Fruit fly (Drosophila melanogaster) whole organism, wandering third instar larva: ENCODE measurements around the gene CG43335.
A peak's percentile ranks its signal among the peaks of the same experiment; 100 is the strongest.

Source experiments
- Abd-B ChIP-seq: fragments of >200 bp; optimal IDR thresholded peaks from 2 replicates; lab custom pipeline; 2017; ENCODE audit warnings: missing biosample characterization, missing genetic modification characterization
- CG32264 ChIP-seq: fragments of 200-800 bp; sonication (Bioruptor generic); optimal IDR thresholded peaks from 2 replicates; lab custom pipeline; 2016; ENCODE audit warnings: missing biosample characterization, missing genetic modification characterization
- CG9705 ChIP-seq: fragments of 200-800 bp; sonication (Bioruptor generic); optimal IDR thresholded peaks from 2 replicates; lab custom pipeline; 2018; ENCODE audit warnings: missing biosample characterization, mild to moderate bottlenecking, missing genetic modification characterization
- CrebA ChIP-seq: fragments of 200-800 bp; sonication (Bioruptor generic); optimal IDR thresholded peaks from 2 replicates; lab custom pipeline; 2016; ENCODE audit warnings: missing biosample characterization, mild to moderate bottlenecking, missing genetic modification characterization, borderline replicate concordance
- Dfd ChIP-seq: fragments of >200 bp; optimal IDR thresholded peaks from 2 replicates; lab custom pipeline; 2017; ENCODE audit warnings: missing biosample characterization, missing genetic modification characterization
- Dif ChIP-seq: fragments of 200-275, 200-300 bp; sonication (Bioruptor generic); optimal IDR thresholded peaks from 2 replicates; lab custom pipeline; 2018; ENCODE audit warnings: missing biosample characterization, missing genetic modification characterization; ENCODE audit not compliant: partially characterized antibody
- GATAd ChIP-seq: sonication (Bioruptor generic); optimal IDR thresholded peaks from 2 replicates; lab custom pipeline; 2016; ENCODE audit warnings: missing biosample characterization, missing genetic modification characterization
- HLH106 ChIP-seq: fragments of 200-800 bp; optimal IDR thresholded peaks from 3 replicates; lab custom pipeline; 2019; ENCODE audit warnings: missing biosample characterization, mild to moderate bottlenecking, missing genetic modification characterization, moderate library complexity
- Hnf4 ChIP-seq: fragments of 200-800 bp; sonication (Bioruptor generic); optimal IDR thresholded peaks from 2 replicates; lab custom pipeline; 2016; ENCODE audit warnings: missing biosample characterization, mild to moderate bottlenecking, missing genetic modification characterization
- Hr78 ChIP-seq: fragments of >200 bp; optimal IDR thresholded peaks from 2 replicates; lab custom pipeline; 2017; ENCODE audit warnings: missing biosample characterization, missing genetic modification characterization
- Hr83 ChIP-seq: fragments of 200-300 bp; sonication (Bioruptor generic); optimal IDR thresholded peaks from 2 replicates; lab custom pipeline; 2016; ENCODE audit warnings: missing biosample characterization, mild to moderate bottlenecking, missing genetic modification characterization, moderate library complexity; ENCODE audit not compliant: poor library complexity, severe bottlenecking
- Jra ChIP-seq: sonication (Bioruptor generic); optimal IDR thresholded peaks from 2 replicates; lab custom pipeline; 2016; ENCODE audit warnings: missing biosample characterization, missing genetic modification characterization
- Mio ChIP-seq: sonication (Bioruptor generic); optimal IDR thresholded peaks from 2 replicates; lab custom pipeline; 2016; ENCODE audit warnings: missing biosample characterization, missing genetic modification characterization
- Myc ChIP-seq: fragments of >200 bp; optimal IDR thresholded peaks from 2 replicates; lab custom pipeline; 2017
- N ChIP-seq: fragments of >200 bp; optimal IDR thresholded peaks from 2 replicates; lab custom pipeline; 2018; ENCODE audit warnings: missing biosample characterization, missing external identifiers, missing genetic modification characterization
- OdsH ChIP-seq: fragments of 200-800 bp; sonication (Bioruptor generic); optimal IDR thresholded peaks from 2 replicates; lab custom pipeline; 2016; ENCODE audit warnings: missing biosample characterization, mild to moderate bottlenecking, missing genetic modification characterization
- Rel ChIP-seq, 2 experiments: fragments of 200-800 bp; sonication (Bioruptor generic) in 1 of 2; optimal IDR thresholded peaks; 2 replicates in 1 of 2; 3 replicates in 1 of 2; lab custom pipeline; 2016 to 2019; ENCODE audit warnings: mild to moderate bottlenecking in 2 of 2, missing biosample characterization in 2 of 2, missing genetic modification characterization in 2 of 2, moderate library complexity in 1 of 2
- Sp1 ChIP-seq: fragments of 200-800 bp; sonication (Bioruptor generic); optimal IDR thresholded peaks from 3 replicates; lab custom pipeline; 2019; ENCODE audit warnings: missing biosample characterization, mild to moderate bottlenecking, missing genetic modification characterization, moderate library complexity
- Vsx2 ChIP-seq: fragments of 200-300, 225-300 bp; sonication (Bioruptor generic); optimal IDR thresholded peaks from 2 replicates; lab custom pipeline; 2018; ENCODE audit warnings: missing biosample characterization, missing genetic modification characterization; ENCODE audit not compliant: partially characterized antibody
- br ChIP-seq: fragments of 200-800 bp; sonication (Bioruptor generic); optimal IDR thresholded peaks from 2 replicates; lab custom pipeline; 2016; ENCODE audit warnings: missing biosample characterization, missing genetic modification characterization
- brk ChIP-seq: fragments of 200-800 bp; sonication (Bioruptor generic); optimal IDR thresholded peaks from 2 replicates; lab custom pipeline; 2016; ENCODE audit warnings: missing biosample characterization, mild to moderate bottlenecking, missing genetic modification characterization
- dl ChIP-seq, 2 experiments: fragments of 175-275, 200-275 bp in 1 of 2; fragments of 200-275 bp in 1 of 2; sonication (Bioruptor generic); optimal IDR thresholded peaks; lab custom pipeline; 2018; ENCODE audit warnings: mild to moderate bottlenecking in 2 of 2, missing biosample characterization in 2 of 2, missing genetic modification characterization in 2 of 2, moderate library complexity in 2 of 2; ENCODE audit not compliant: partially characterized antibody in 2 of 2, insufficient read depth in 1 of 2
- dmrt93B ChIP-seq: fragments of 200-800 bp; sonication (Bioruptor generic); optimal IDR thresholded peaks from 2 replicates; lab custom pipeline; 2018; ENCODE audit warnings: missing biosample characterization, mild to moderate bottlenecking, missing genetic modification characterization
- dsf ChIP-seq: sonication (Bioruptor generic); optimal IDR thresholded peaks from 2 replicates; lab custom pipeline; 2016; ENCODE audit warnings: missing biosample characterization, missing genetic modification characterization, borderline replicate concordance
- ey ChIP-seq: fragments of 200-800 bp; sonication (Bioruptor generic); optimal IDR thresholded peaks from 2 replicates; lab custom pipeline; 2016; ENCODE audit warnings: missing biosample characterization, missing genetic modification characterization
- foxo ChIP-seq, 2 experiments: fragments of 200-800 bp; sonication (Bioruptor generic); optimal IDR thresholded peaks; 2 replicates in 1 of 2; 3 replicates in 1 of 2; lab custom pipeline; 2016 to 2017; ENCODE audit warnings: missing biosample characterization in 2 of 2, missing genetic modification characterization in 2 of 2
- fru ChIP-seq: fragments of 200-800 bp; sonication (Bioruptor generic); optimal IDR thresholded peaks from 3 replicates; lab custom pipeline; 2016; ENCODE audit warnings: missing biosample characterization, mild to moderate bottlenecking, missing genetic modification characterization
- h ChIP-seq: fragments of 200-800 bp; sonication (Bioruptor generic); optimal IDR thresholded peaks from 3 replicates; lab custom pipeline; 2016; ENCODE audit warnings: missing biosample characterization, mild to moderate bottlenecking, missing genetic modification characterization
- jim ChIP-seq: fragments of 175-275, 200-325 bp; sonication (Bioruptor generic); optimal IDR thresholded peaks from 2 replicates; lab custom pipeline; 2016; ENCODE audit warnings: missing biosample characterization, mild to moderate bottlenecking, missing genetic modification characterization
- lola ChIP-seq: fragments of >200 bp; optimal IDR thresholded peaks from 2 replicates; lab custom pipeline; 2017; ENCODE audit warnings: missing biosample characterization, missing genetic modification characterization
- pan ChIP-seq: fragments of >200 bp; optimal IDR thresholded peaks from 2 replicates; lab custom pipeline; 2017
- psq ChIP-seq: fragments of 200-800 bp; sonication (Bioruptor generic); optimal IDR thresholded peaks from 3 replicates; lab custom pipeline; 2017; ENCODE audit warnings: missing biosample characterization, mild to moderate bottlenecking, missing genetic modification characterization, moderate library complexity
- rgr ChIP-seq: fragments of 200-800 bp; sonication (Bioruptor generic); optimal IDR thresholded peaks from 3 replicates; lab custom pipeline; 2016; ENCODE audit warnings: missing biosample characterization, mild to moderate bottlenecking, missing genetic modification characterization
- sage ChIP-seq: fragments of 200-800 bp; sonication (Bioruptor generic); optimal IDR thresholded peaks from 2 replicates; lab custom pipeline; 2016; ENCODE audit warnings: missing biosample characterization, mild to moderate bottlenecking, missing genetic modification characterization
- sv ChIP-seq: fragments of 200-800 bp; sonication (Bioruptor generic); optimal IDR thresholded peaks from 3 replicates; lab custom pipeline; 2016; ENCODE audit warnings: missing biosample characterization, missing genetic modification characterization
- tai ChIP-seq: sonication (Bioruptor generic); optimal IDR thresholded peaks from 2 replicates; lab custom pipeline; 2016; ENCODE audit warnings: missing biosample characterization, missing genetic modification characterization
- usp ChIP-seq: fragments of >200 bp; optimal IDR thresholded peaks from 2 replicates; lab custom pipeline; 2017; ENCODE audit warnings: missing biosample characterization, missing genetic modification characterization
- woc ChIP-seq: sonication (Bioruptor generic); optimal IDR thresholded peaks from 2 replicates; lab custom pipeline; 2016; ENCODE audit warnings: missing biosample characterization, mild to moderate bottlenecking, missing genetic modification characterization

Gene CG43335

DNA sequence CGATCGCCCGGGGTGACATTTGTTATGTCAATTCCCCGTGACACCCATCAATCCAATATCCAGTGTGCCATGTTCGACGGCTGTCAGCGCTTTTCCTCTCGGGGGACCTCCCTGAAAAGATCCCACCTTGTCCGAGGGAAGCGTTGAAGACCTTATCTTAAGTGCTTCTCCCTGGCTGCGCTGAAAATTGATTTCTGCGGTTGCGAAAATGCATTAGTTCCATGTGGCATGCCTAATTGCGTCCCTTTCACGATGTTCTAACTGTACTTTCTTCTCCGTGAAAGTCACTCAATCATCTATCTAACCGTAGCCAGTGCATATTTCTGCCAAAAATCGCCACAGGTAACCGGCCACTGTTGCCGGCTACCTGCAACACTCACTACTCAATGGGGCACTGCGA is 13.6 kb downstream of the CG43335 start:
- no peak for TF ChIP-seq Mio

DNA sequence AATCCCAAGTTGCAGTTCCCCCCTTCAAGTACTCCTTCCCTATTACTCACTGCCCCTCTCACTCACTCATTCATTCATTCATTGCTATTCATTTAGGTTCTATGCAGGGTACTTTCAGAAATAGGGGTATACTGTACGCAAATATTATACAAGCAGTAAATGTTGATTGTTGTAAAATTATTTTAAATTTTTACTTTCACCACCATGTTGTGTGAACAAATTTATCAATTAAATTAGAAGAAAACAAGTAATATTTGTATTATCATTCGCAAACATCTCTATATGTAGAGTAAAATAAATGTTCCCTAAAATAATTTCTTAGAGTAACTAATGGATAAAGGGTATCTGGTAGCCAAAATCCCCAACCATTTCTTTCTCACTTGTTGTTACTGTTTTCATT is 15.0 kb downstream of the CG43335 start:
- TF ChIP-seq sage: no peak
- no peak for TF ChIP-seq Dif (GFP tag; lab: Kevin White, UChicago)
- TF ChIP-seq usp (GFP tag; lab: Kevin White, UChicago): no peak
- TF ChIP-seq dsf: no peak
- TF ChIP-seq CG32264 (GFP tag; lab: Kevin White, UChicago): no peak
- no peak for TF ChIP-seq jim (GFP tag; lab: Kevin White, UChicago)
- no peak for TF ChIP-seq brk
- TF ChIP-seq Jra (GFP tag; lab: Kevin White, UChicago): no peak
- TF ChIP-seq N (GFP tag; lab: Kevin White, UChicago): no peak
- no peak for TF ChIP-seq pan (lab: Kevin White, UChicago)
- TF ChIP-seq Sp1: no peak
- no peak for TF ChIP-seq psq (GFP tag; lab: Kevin White, UChicago)
- no peak for TF ChIP-seq dl (GFP tag; optimal IDR thresholded peaks at IDR 0.05; lab: Kevin White, UChicago; ENCODE audit: insufficient read depth in 1 of 2, partially characterized antibody in 2 of 2)
- TF ChIP-seq Hr83: no peak
- TF ChIP-seq HLH106 (tag; lab: Kevin White, UChicago): no peak
- TF ChIP-seq lola (GFP tag; lab: Kevin White, UChicago): no peak

DNA sequence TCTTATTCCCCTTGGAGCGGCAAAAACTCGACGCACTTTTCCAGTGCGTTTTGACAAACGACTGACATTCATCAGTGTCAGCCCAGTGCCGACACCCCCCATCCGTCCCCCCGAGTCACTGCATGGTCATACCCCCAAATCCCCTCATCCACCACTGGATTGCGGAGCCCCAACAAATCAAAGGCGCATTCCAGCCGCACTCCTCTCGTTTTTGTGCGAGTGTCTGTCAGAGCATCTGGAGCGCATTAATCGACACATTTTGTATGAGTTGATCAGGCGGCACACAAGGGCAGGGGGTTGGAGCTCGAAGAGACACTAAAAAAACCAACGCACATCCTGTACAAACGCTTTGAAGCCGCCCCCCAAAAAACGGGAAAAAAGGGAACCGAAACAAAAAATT is 15.4 kb downstream of the CG43335 start:
- no peak for TF ChIP-seq lola (GFP tag; lab: Kevin White, UChicago)
- no peak for TF ChIP-seq Rel (GFP tag; optimal IDR thresholded peaks at IDR 0.05; lab: Kevin White, UChicago)
- no peak for TF ChIP-seq Rel (tag; optimal IDR thresholded peaks at IDR 0.05; lab: Kevin White, UChicago)
- no peak for TF ChIP-seq woc
- TF ChIP-seq dsf: no peak
- TF ChIP-seq Mio: no peak
- no peak for TF ChIP-seq Hnf4 (GFP tag; lab: Kevin White, UChicago)

DNA sequence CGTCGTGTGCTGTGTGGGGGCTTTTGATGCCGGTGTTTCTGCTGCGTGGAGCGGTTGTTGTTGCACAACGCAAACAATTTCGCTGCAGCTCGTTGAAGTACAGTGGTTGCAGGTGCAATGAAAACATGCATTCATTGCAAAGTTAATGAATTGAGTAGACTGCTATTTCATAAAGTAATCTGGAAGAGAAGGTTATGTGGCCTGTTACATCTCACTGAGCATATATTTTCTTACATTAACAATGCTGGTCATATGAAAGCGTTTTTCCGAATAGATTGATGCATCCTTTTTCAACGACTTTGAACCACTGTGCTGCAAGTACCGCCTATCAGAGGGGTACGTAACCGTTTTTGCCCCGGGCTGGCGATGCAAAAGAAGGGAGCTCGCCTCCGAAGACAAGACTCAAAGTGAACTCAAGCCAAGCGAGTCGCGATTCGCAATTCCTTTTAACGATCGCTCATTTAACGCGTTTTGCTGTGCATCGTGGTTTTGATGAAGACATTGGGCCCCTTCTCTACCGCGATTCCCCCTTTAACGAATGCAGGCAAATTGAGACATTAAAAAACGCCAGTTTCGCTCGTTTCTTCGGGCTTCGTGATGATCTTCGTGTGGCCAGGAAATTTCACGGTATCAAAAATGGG is 16.6 kb downstream of the CG43335 start:
- TF ChIP-seq Hr78 (GFP tag; lab: Kevin White, UChicago): no peak
- TF ChIP-seq Sp1: peak; percentile 84
- peak; percentile 43 for TF ChIP-seq dsf
- peak; percentile 88 for TF ChIP-seq dmrt93B (GFP tag; lab: Kevin White, UChicago)
- peak; percentile 89 for TF ChIP-seq Rel (GFP tag; optimal IDR thresholded peaks at IDR 0.05; lab: Kevin White, UChicago)
- peak; percentile 34 for TF ChIP-seq Rel (tag; optimal IDR thresholded peaks at IDR 0.05; lab: Kevin White, UChicago)
- TF ChIP-seq CG9705 (GFP tag; lab: Kevin White, UChicago): peak; percentile 82
- TF ChIP-seq lola (GFP tag; lab: Kevin White, UChicago): no peak
- no peak for TF ChIP-seq Hr83
- TF ChIP-seq psq (GFP tag; lab: Kevin White, UChicago): peak; percentile 83
- no peak for TF ChIP-seq pan (lab: Kevin White, UChicago)
- no peak for TF ChIP-seq usp (GFP tag; lab: Kevin White, UChicago)
- TF ChIP-seq Vsx2 (GFP tag; lab: Kevin White, UChicago): no peak
- peak; percentile 93 for TF ChIP-seq br (GFP tag; lab: Kevin White, UChicago)
- TF ChIP-seq fru (GFP tag; lab: Kevin White, UChicago): peak; percentile 96
- TF ChIP-seq h (GFP tag; lab: Kevin White, UChicago): peak; percentile 95
- no peak for TF ChIP-seq sv
- peak; percentile 84 for TF ChIP-seq Hnf4 (GFP tag; lab: Kevin White, UChicago)
- TF ChIP-seq jim (GFP tag; lab: Kevin White, UChicago): no peak
- TF ChIP-seq HLH106 (tag; lab: Kevin White, UChicago): peak; percentile 90
- TF ChIP-seq N (GFP tag; lab: Kevin White, UChicago): no peak
- TF ChIP-seq Dfd (GFP tag; lab: Kevin White, UChicago): no peak
- TF ChIP-seq Jra (GFP tag; lab: Kevin White, UChicago): peak; percentile 70
- TF ChIP-seq dl (GFP tag; optimal IDR thresholded peaks at IDR 0.05; lab: Kevin White, UChicago; ENCODE audit: insufficient read depth in 1 of 2, partially characterized antibody in 2 of 2): no peak
- TF ChIP-seq GATAd: no peak
- TF ChIP-seq CG32264 (GFP tag; lab: Kevin White, UChicago): peak; percentile 74
- peak; percentile 84 to 94 for TF ChIP-seq foxo (GFP tag; optimal IDR thresholded peaks at IDR 0.05; lab: Kevin White, UChicago)
- no peak for TF ChIP-seq Dif (GFP tag; lab: Kevin White, UChicago)
- TF ChIP-seq brk: peak; percentile 13
- TF ChIP-seq ey (GFP tag; lab: Kevin White, UChicago): peak; percentile 92
- TF ChIP-seq woc: peak; percentile 96
- TF ChIP-seq CrebA (GFP tag; lab: Kevin White, UChicago): peak; percentile 11
- TF ChIP-seq sage: peak; percentile 93
- TF ChIP-seq Mio: peak; percentile 47
- peak; percentile 90 for TF ChIP-seq OdsH (GFP tag; lab: Kevin White, UChicago)
- peak; percentile 90 for TF ChIP-seq rgr (GFP tag; lab: Kevin White, UChicago)
- no peak for TF ChIP-seq Abd-B
- no peak for TF ChIP-seq Myc (lab: Kevin White, UChicago)
- TF ChIP-seq tai (GFP tag; lab: Kevin White, UChicago): peak; percentile 78
